Fruit fly (Drosophila melanogaster): ENCODE measurements around the gene Targ2.

- TF ChIP-seq psq (optimal IDR thresholded peaks at IDR 0.05) (no peak), Myc (optimal IDR thresholded peaks at IDR 0.05) (no peak), ttk (optimal IDR thresholded peaks at IDR 0.05) (no peak)
These were observed 26.7 kb upstream of the Targ2 start for dm6 chr3L:21229764-21230163.
